Fruit fly (Drosophila melanogaster): ENCODE measurements around the gene croc.

The croc gene

dm6 chr3L:21496865-21497634, 20.8 kb upstream of the croc start, which contains the start of gene Hr78 (continued):
- TF ChIP-seq wdn (GFP tag; IDR thresholded peaks at IDR 0.05) (no peak), nmo (GFP tag; optimal IDR thresholded peaks at IDR 0.05) (peak; percentile 84), chinmo (GFP tag; IDR thresholded peaks at IDR 0.05; ENCODE audit: partially characterized antibody) (no peak), Camta (GFP tag; optimal IDR thresholded peaks at IDR 0.05) (no peak), CG4707 (GFP tag; optimal IDR thresholded peaks at IDR 0.05) (peak; percentile 44), Sry-β (GFP tag; optimal IDR thresholded peaks at IDR 0.05) (no peak), NFAT (GFP tag; IDR thresholded peaks at IDR 0.05) (no peak; the same call in 1 of the 2 replicates), slou (GFP tag; optimal IDR thresholded peaks at IDR 0.05) (no peak), jumu (GFP tag; optimal IDR thresholded peaks at IDR 0.05) (no peak), Sox100B (GFP tag; optimal IDR thresholded peaks at IDR 0.05) (peak; percentile 90), chm (GFP tag; IDR thresholded peaks at IDR 0.05) (0 out of 2 replicates have a peak, but pooled peaks have one; percentile 29), pb (GFP tag; optimal IDR thresholded peaks at IDR 0.05) (no peak), CG1529 (GFP tag; optimal IDR thresholded peaks at IDR 0.05) (peak; percentile 57), al (GFP tag; IDR thresholded peaks at IDR 0.05) (peak; percentile 58; the same call in 1 of the 2 replicates), CG15011 (GFP tag; optimal IDR thresholded peaks at IDR 0.05) (peak; percentile 47), Abd-B (GFP tag; optimal IDR thresholded peaks at IDR 0.05) (peak; percentile 69), CG8388 (GFP tag; optimal IDR thresholded peaks at IDR 0.05) (peak; percentile 99), usp (GFP tag; optimal IDR thresholded peaks at IDR 0.05) (no peak), wek (GFP tag; optimal IDR thresholded peaks at IDR 0.05) (no peak), fu2 (GFP tag; optimal IDR thresholded peaks at IDR 0.05) (no peak), Bgb (GFP tag; IDR thresholded peaks at IDR 0.05; ENCODE audit: partially characterized antibody) (no peak), run (tag; optimal IDR thresholded peaks at IDR 0.05) (peak; percentile 78), CG14710 (tag; optimal IDR thresholded peaks at IDR 0.05) (peak; percentile 72), CG10543 (GFP tag; optimal IDR thresholded peaks at IDR 0.05) (peak; percentile 72), Xbp1 (GFP tag; optimal IDR thresholded peaks at IDR 0.05) (peak; percentile 67), gem (tag; optimal IDR thresholded peaks at IDR 0.05) (peak; percentile 92), CG1603 (tag; optimal IDR thresholded peaks at IDR 0.05) (peak; percentile 41), Blimp-1 (GFP tag; optimal IDR thresholded peaks at IDR 0.05) (peak; percentile 76), tll (GFP tag; optimal IDR thresholded peaks at IDR 0.05) (no peak), CkIIα-i1 (GFP tag; IDR thresholded peaks at IDR 0.05) (no peak), row (GFP tag; IDR thresholded peaks at IDR 0.05) (peak; percentile 61), CG15479 (GFP tag; optimal IDR thresholded peaks at IDR 0.05) (peak; percentile 32), Ada2b (GFP tag; IDR thresholded peaks at IDR 0.05) (peak; percentile 63), CG8281 (tag; optimal IDR thresholded peaks at IDR 0.05) (peak; percentile 62), CG14860 (GFP tag; IDR thresholded peaks at IDR 0.05; ENCODE audit: partially characterized antibody) (no peak), slp2 (GFP tag; optimal IDR thresholded peaks at IDR 0.05) (peak; percentile 34), CG11696 (GFP tag; IDR thresholded peaks at IDR 0.05) (peak; percentile 98), CG9215 (GFP tag; IDR thresholded peaks at IDR 0.05) (peak; percentile 28; the same call in 1 of the 2 replicates), tna (GFP tag; IDR thresholded peaks at IDR 0.05; ENCODE audit: partially characterized antibody) (no peak), BtbVII (GFP tag; optimal IDR thresholded peaks at IDR 0.05) (peak; percentile 90), CG7928 (GFP tag; optimal IDR thresholded peaks at IDR 0.05) (peak; percentile 22), CG10462 (GFP tag; optimal IDR thresholded peaks at IDR 0.05) (peak; percentile 30)
